Worm (Caenorhabditis elegans) whole organism, L1 larva: ENCODE measurements around the gene F35D2.3.

ENCODE experiments used
- C04F5.9 ChIP-seq: sonication (generic microtip); optimal IDR thresholded peaks from 2 replicates; lab custom pipeline; 2016; ENCODE audit warnings: missing genetic modification characterization, missing compliant biosample characterization
- C34B4.2 ChIP-seq: sonication (generic microtip); optimal IDR thresholded peaks from 2 replicates; lab custom pipeline; 2017; ENCODE audit warnings: mild to moderate bottlenecking, missing genetic modification characterization, missing compliant biosample characterization
- Y116A8C.19 ChIP-seq: sonication (generic microtip); optimal IDR thresholded peaks from 2 replicates; lab custom pipeline; 2016; ENCODE audit warnings: missing compliant biosample characterization, missing genetic modification characterization, borderline replicate concordance
- aha-1 ChIP-seq: fragments of 150-350 bp; optimal IDR thresholded peaks from 2 replicates; lab custom pipeline; 2014; ENCODE audit warnings: missing biosample characterization, missing genetic modification characterization
- ama-1 ChIP-seq: fragments of 150-350 bp; optimal IDR thresholded peaks from 2 replicates; lab custom pipeline; 2014
- blmp-1 ChIP-seq: fragments of 150-350 bp; optimal IDR thresholded peaks from 2 replicates; lab custom pipeline; 2014; ENCODE audit warnings: missing biosample characterization, missing genetic modification characterization
- ceh-8 ChIP-seq: fragments of 200-800 bp; sonication (Bioruptor generic); optimal IDR thresholded peaks from 2 replicates; lab custom pipeline; 2018; ENCODE audit warnings: mild to moderate bottlenecking, missing genetic modification characterization, moderate library complexity, missing compliant biosample characterization
- ceh-82 ChIP-seq, 3 experiments: fragments of 150-350 bp in 1 of 3; sonication (generic microtip) in 2 of 3; optimal IDR thresholded peaks; 2 replicates each; lab custom pipeline; 2014 to 2017; ENCODE audit warnings: missing biosample characterization in 3 of 3, missing genetic modification characterization in 3 of 3
- ceh-88 ChIP-seq: fragments of 200-800 bp; sonication (Bioruptor generic); IDR thresholded peaks from 2 replicates; pipeline ENCODE4 v1.3.6; 2022; ENCODE audit warnings: missing genetic modification characterization, missing compliant biosample characterization
- ces-1 ChIP-seq: fragments of 150-350 bp; optimal IDR thresholded peaks from 2 replicates; lab custom pipeline; 2014; ENCODE audit warnings: missing biosample characterization, missing genetic modification reagents, missing genetic modification characterization
- dsc-1 ChIP-seq: sonication (generic microtip); optimal IDR thresholded peaks from 2 replicates; lab custom pipeline; 2016; ENCODE audit warnings: mild to moderate bottlenecking, missing genetic modification characterization, missing compliant biosample characterization
- efl-1 ChIP-seq, 4 experiments: fragments of 150-350 bp; optimal IDR thresholded peaks in 3 of 4; peaks in 1 of 4; 1 replicate in 1 of 4; 2 replicates in 3 of 4; lab custom pipeline; 2014; ENCODE audit warnings: missing biosample characterization in 2 of 4, missing genetic modification characterization in 2 of 4, missing genetic modification reagents in 2 of 4
- egl-27 ChIP-seq, 2 experiments: fragments of 150-350 bp in 1 of 2; sonication (generic microtip); optimal IDR thresholded peaks; 3 replicates each; lab custom pipeline; 2017 to 2018; ENCODE audit warnings: missing biosample characterization in 2 of 2, missing genetic modification characterization in 2 of 2, missing genetic modification reagents in 2 of 2
- elt-2 ChIP-seq: sonication (generic microtip); optimal IDR thresholded peaks from 2 replicates; lab custom pipeline; 2016; ENCODE audit warnings: missing genetic modification characterization, mild to moderate bottlenecking, inconsistent platforms, missing compliant biosample characterization, missing genetic modification reagents
- elt-3 ChIP-seq, 6 experiments: fragments of 150-350 bp in 1 of 6; sonication (generic microtip); optimal IDR thresholded peaks; 2 replicates each; lab custom pipeline; 2017 to 2018; ENCODE audit warnings: missing biosample characterization in 6 of 6, missing genetic modification characterization in 6 of 6, inconsistent platforms in 1 of 6
- fkh-10 ChIP-seq: sonication (generic microtip); optimal IDR thresholded peaks from 2 replicates; lab custom pipeline; 2017; ENCODE audit warnings: missing biosample characterization, missing genetic modification reagents, missing genetic modification characterization
- fkh-8 ChIP-seq: sonication (generic microtip); optimal IDR thresholded peaks from 2 replicates; lab custom pipeline; 2016; ENCODE audit warnings: mild to moderate bottlenecking, missing genetic modification characterization, missing compliant biosample characterization
- fos-1 ChIP-seq: fragments of 150-350 bp; optimal IDR thresholded peaks from 2 replicates; lab custom pipeline; 2014; ENCODE audit warnings: missing biosample characterization, missing genetic modification characterization
- grh-1 ChIP-seq: fragments of 200-800 bp; sonication (Bioruptor generic); IDR thresholded peaks from 2 replicates; pipeline ENCODE4 v1.3.6; 2022; ENCODE audit warnings: missing genetic modification reagents, missing genetic modification characterization, missing compliant biosample characterization
- hlh-17 ChIP-seq: fragments of 200-800 bp; sonication (Bioruptor generic); optimal IDR thresholded peaks from 2 replicates; lab custom pipeline; 2018; ENCODE audit warnings: missing genetic modification characterization, mild to moderate bottlenecking, missing compliant biosample characterization, moderate library complexity, borderline replicate concordance
- hpl-2 ChIP-seq: fragments of 150-350 bp; optimal IDR thresholded peaks from 2 replicates; lab custom pipeline; 2014; ENCODE audit warnings: missing biosample characterization, missing genetic modification reagents, missing genetic modification characterization
- jun-1 ChIP-seq: fragments of 150-350 bp; optimal IDR thresholded peaks from 2 replicates; lab custom pipeline; 2014; ENCODE audit warnings: missing biosample characterization, missing genetic modification reagents, missing genetic modification characterization
- lin-13 ChIP-seq: fragments of 150-350 bp; optimal IDR thresholded peaks from 2 replicates; lab custom pipeline; 2014; ENCODE audit warnings: missing biosample characterization, missing genetic modification reagents, missing genetic modification characterization
- lin-14 ChIP-seq: fragments of 200-800 bp; sonication (Bioruptor generic); optimal IDR thresholded peaks from 2 replicates; lab custom pipeline; 2018; ENCODE audit warnings: mild to moderate bottlenecking, missing genetic modification characterization, moderate library complexity, missing compliant biosample characterization
- lin-15B ChIP-seq: fragments of 150-350 bp; sonication (generic microtip); optimal IDR thresholded peaks from 3 replicates; lab custom pipeline; 2014; ENCODE audit warnings: missing biosample characterization, missing genetic modification characterization
- lsy-2 ChIP-seq, 2 experiments: fragments of 150-350 bp; optimal IDR thresholded peaks; 2 replicates each; lab custom pipeline; 2014; ENCODE audit warnings: missing biosample characterization in 2 of 2, missing genetic modification characterization in 2 of 2
- mab-9 ChIP-seq: fragments of 200-800 bp; sonication (Bioruptor generic); IDR thresholded peaks from 2 replicates; pipeline ENCODE4 v1.3.6; 2022; ENCODE audit warnings: missing genetic modification reagents, missing genetic modification characterization, missing compliant biosample characterization
- mef-2 ChIP-seq: fragments of 150-350 bp; optimal IDR thresholded peaks from 2 replicates; lab custom pipeline; 2014; ENCODE audit warnings: missing biosample characterization, missing genetic modification characterization
- nhr-11 ChIP-seq: fragments of 150-350 bp; optimal IDR thresholded peaks from 2 replicates; lab custom pipeline; 2014; ENCODE audit warnings: missing biosample characterization, missing genetic modification characterization
- nhr-12 ChIP-seq: sonication (generic microtip); optimal IDR thresholded peaks from 2 replicates; lab custom pipeline; 2017; ENCODE audit warnings: missing biosample characterization, missing genetic modification characterization
- nhr-20 ChIP-seq: sonication (generic microtip); optimal IDR thresholded peaks from 2 replicates; lab custom pipeline; 2016; ENCODE audit warnings: mild to moderate bottlenecking, missing genetic modification characterization, missing compliant biosample characterization
- nhr-76 ChIP-seq: sonication (generic microtip); optimal IDR thresholded peaks from 2 replicates; lab custom pipeline; 2017; ENCODE audit warnings: missing biosample characterization, missing genetic modification characterization
- nhr-85 ChIP-seq: sonication (generic microtip); peaks from one replicate; lab custom pipeline; 2016; ENCODE audit warnings: missing genetic modification characterization, inconsistent platforms, missing compliant biosample characterization
- pqm-1 ChIP-seq: sonication (generic microtip); optimal IDR thresholded peaks from 3 replicates; lab custom pipeline; 2017; ENCODE audit warnings: missing biosample characterization, missing genetic modification characterization
- rnt-1 ChIP-seq: sonication (generic microtip); optimal IDR thresholded peaks from 2 replicates; lab custom pipeline; 2016; ENCODE audit warnings: mild to moderate bottlenecking, missing genetic modification characterization, moderate library complexity, missing compliant biosample characterization
- snu-23 ChIP-seq: sonication (generic microtip); optimal IDR thresholded peaks from 2 replicates; lab custom pipeline; 2016; ENCODE audit warnings: missing genetic modification characterization, missing compliant biosample characterization
- sptf-1 ChIP-seq: fragments of 150-350 bp; optimal IDR thresholded peaks from 2 replicates; lab custom pipeline; 2014; ENCODE audit warnings: missing biosample characterization, missing genetic modification characterization
- tlp-1 ChIP-seq: fragments of 150-350 bp; optimal IDR thresholded peaks from 2 replicates; lab custom pipeline; 2014; ENCODE audit warnings: missing biosample characterization, missing genetic modification characterization
- unc-130 ChIP-seq: fragments of 150-350 bp; optimal IDR thresholded peaks from 2 replicates; lab custom pipeline; 2017; ENCODE audit warnings: missing biosample characterization, missing genetic modification characterization, inconsistent platforms
- unc-30 ChIP-seq: sonication (generic microtip); optimal IDR thresholded peaks from 2 replicates; lab custom pipeline; 2017; ENCODE audit warnings: missing biosample characterization, missing genetic modification characterization
- unc-86 ChIP-seq: sonication (generic microtip); optimal IDR thresholded peaks from 2 replicates; lab custom pipeline; 2016; ENCODE audit warnings: missing genetic modification characterization, missing compliant biosample characterization
- zag-1 ChIP-seq: fragments of 150-350 bp; optimal IDR thresholded peaks from 2 replicates; lab custom pipeline; 2014; ENCODE audit warnings: missing biosample characterization, missing genetic modification characterization

F35D2.3 gene

ce11 chrII:7554716-7555247, 15.6 kb upstream of the F35D2.3 start (continued):
- no peak for TF ChIP-seq aha-1 (tag; lab: Kevin White, UChicago)
- no peak for TF ChIP-seq efl-1 (optimal IDR thresholded peaks at IDR 0.05; lab: Kevin White, UChicago)
- TF ChIP-seq efl-1 (GFP tag; optimal IDR thresholded peaks at IDR 0.05 in 1 of 2; lab: Kevin White, UChicago), result no peak
- TF ChIP-seq C34B4.2 (tag; lab: Kevin White, UChicago), result no peak
- peak; percentile 32 for TF ChIP-seq pqm-1 (tag; lab: Kevin White, UChicago)
- no peak for TF ChIP-seq unc-30 (tag; lab: Kevin White, UChicago)
- no peak for TF ChIP-seq nhr-76 (tag; lab: Kevin White, UChicago)
- TF ChIP-seq, all 84 proteins: peak for 15

- TF ChIP-seq lin-14 (GFP tag; lab: Kevin White, UChicago) (peak; percentile 0), unc-30 (tag; lab: Kevin White, UChicago) (no peak)
Observed at ce11 chrII:7555454-7555853, 15.0 kb upstream of the F35D2.3 start, which contains the start of gene ZK1290.14. Gene ZK1290.14, minus strand, starts transcription at chrII:7555592.

- TF ChIP-seq jun-1 (tag; lab: Kevin White, UChicago), result no peak
- TF ChIP-seq dsc-1 (tag; lab: Kevin White, UChicago), result no peak
- no peak for TF ChIP-seq unc-86 (tag; lab: Kevin White, UChicago)
- TF ChIP-seq mef-2 (tag; lab: Kevin White, UChicago), result no peak
- peak; percentile 10 for TF ChIP-seq lin-14 (GFP tag; lab: Kevin White, UChicago)
Observed at ce11 chrII:7557981-7558380, 12.4 kb upstream of the F35D2.3 start.

- TF ChIP-seq aha-1 (tag; lab: Kevin White, UChicago), result no peak
- TF ChIP-seq mef-2 (tag; lab: Kevin White, UChicago), result no peak
- TF ChIP-seq blmp-1 (tag; lab: Kevin White, UChicago), result no peak
- TF ChIP-seq zag-1, result no peak
- no peak for TF ChIP-seq unc-130 (tag; lab: Kevin White, UChicago)
- TF ChIP-seq egl-27 (tag; optimal IDR thresholded peaks at IDR 0.05; lab: Kevin White, UChicago), result no peak
- TF ChIP-seq ceh-8, result no peak
- TF ChIP-seq lin-14 (GFP tag; lab: Kevin White, UChicago), result peak; percentile 43
- TF ChIP-seq fkh-10 (GFP tag; lab: Kevin White, UChicago), result peak; percentile 88
- no peak for TF ChIP-seq lsy-2 (tag; optimal IDR thresholded peaks at IDR 0.05; lab: Kevin White, UChicago)
- TF ChIP-seq, all 84 proteins: peak for 2
Observed at ce11 chrII:7558864-7559263, 11.5 kb upstream of the F35D2.3 start.

ce11 chrII:7560844-7561243, 9.6 kb upstream of the F35D2.3 start:
- TF ChIP-seq elt-2 (tag; lab: Kevin White, UChicago) (no peak), unc-30 (tag; lab: Kevin White, UChicago) (no peak), elt-3 (tag; optimal IDR thresholded peaks at IDR 0.05; lab: Kevin White, UChicago) (no peak), grh-1 (GFP tag; lab: Robert Waterston, UW) (no peak), ces-1 (GFP tag; lab: Kevin White, UChicago) (no peak), nhr-12 (tag; lab: Kevin White, UChicago) (no peak), lin-13 (GFP tag; lab: Kevin White, UChicago) (no peak), nhr-85 (no peak), lin-15B (no peak), unc-86 (tag; lab: Kevin White, UChicago) (no peak), unc-130 (tag; lab: Kevin White, UChicago) (no peak), hpl-2 (no peak), fkh-8 (tag; lab: Kevin White, UChicago) (no peak), ceh-82 (tag; optimal IDR thresholded peaks at IDR 0.05; lab: Kevin White, UChicago) (no peak)
- TF ChIP-seq, all 84 proteins: peak for 0

ce11 chrII:7561494-7561893, 8.9 kb upstream of the F35D2.3 start, which contains the start of the genes ZK1290.11 and ZK1290.1:
Gene ZK1290.11, minus strand, starts transcription at chrII:7561594.
Gene ZK1290.1, plus strand, starts transcription at chrII:7561764.
- TF ChIP-seq nhr-11 (tag; lab: Kevin White, UChicago), result no peak
- TF ChIP-seq mab-9 (GFP tag; lab: Robert Waterston, UW), result no peak
- no peak for TF ChIP-seq hlh-17 (GFP tag; lab: Kevin White, UChicago)
- no peak for TF ChIP-seq sptf-1
- no peak for TF ChIP-seq C04F5.9 (tag; lab: Kevin White, UChicago)
- no peak for TF ChIP-seq mef-2 (tag; lab: Kevin White, UChicago)
- TF ChIP-seq lsy-2 (tag; optimal IDR thresholded peaks at IDR 0.05; lab: Kevin White, UChicago), result no peak
- TF ChIP-seq tlp-1 (tag; lab: Kevin White, UChicago), result no peak
- no peak for TF ChIP-seq ama-1
- no peak for TF ChIP-seq elt-3 (tag; optimal IDR thresholded peaks at IDR 0.05; lab: Kevin White, UChicago)
- no peak for TF ChIP-seq snu-23 (GFP tag; lab: Kevin White, UChicago)
- no peak for TF ChIP-seq fos-1
- no peak for TF ChIP-seq Y116A8C.19 (tag; lab: Kevin White, UChicago)
- no peak for TF ChIP-seq rnt-1 (tag; lab: Kevin White, UChicago)
- TF ChIP-seq nhr-85, result no peak
- no peak for TF ChIP-seq elt-2 (tag; lab: Kevin White, UChicago)
- no peak for TF ChIP-seq nhr-20 (tag; lab: Kevin White, UChicago)
- TF ChIP-seq ceh-88 (GFP tag; lab: Robert Waterston, UW), result no peak
